Worm (Caenorhabditis elegans): ENCODE data around the gene C27H5.2.

DNA sequence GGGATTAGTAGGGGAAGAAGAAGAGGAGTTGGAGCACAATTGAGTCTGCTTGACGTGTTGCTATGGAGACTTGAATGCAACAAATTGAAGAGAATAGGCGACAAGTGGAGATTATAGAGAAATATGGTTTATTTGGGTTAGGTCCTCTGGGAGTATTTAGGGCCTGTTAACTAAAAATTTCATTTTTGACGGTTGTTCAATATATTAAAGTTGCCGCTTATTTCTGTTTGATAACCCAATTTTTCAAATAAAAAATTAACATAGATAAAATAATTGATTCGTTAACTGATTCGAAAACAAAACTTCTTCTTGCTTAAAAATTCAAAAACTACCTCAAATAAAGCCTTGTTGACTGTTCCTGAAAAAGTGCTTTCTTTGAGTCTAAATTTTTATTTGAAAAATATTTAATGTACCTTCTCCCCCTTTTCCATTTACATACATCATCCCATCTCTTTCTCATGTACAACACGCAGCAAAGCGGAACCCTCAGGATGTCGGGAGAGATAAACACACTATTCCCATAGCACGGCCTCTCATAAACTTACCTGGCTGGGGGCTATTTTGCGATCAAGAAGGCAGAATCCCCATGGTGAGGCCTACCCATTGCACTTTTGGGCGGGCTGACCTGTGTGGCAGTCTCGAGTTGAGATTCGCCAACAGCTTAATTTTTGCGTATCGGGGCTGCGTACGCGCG is 16.1 kb downstream of the C27H5.2 start, which contains the start of gene dyf-13:
- TF ChIP-seq him-1 (tag; optimal IDR thresholded peaks at IDR 0.05) (no peak), W03F9.2 (tag; optimal IDR thresholded peaks at IDR 0.05) (no peak)

Data from whole organism, L4/young adult.